Worm (Caenorhabditis elegans): ENCODE data around the gene srx-96.

ce11 chrV:13724781-13725180, 13.6 kb downstream of the srx-96 start, which contains the start of gene F35E12.2:
- no peak for TF ChIP-seq let-607 (tag; optimal IDR thresholded peaks at IDR 0.05)
- no peak for TF ChIP-seq unc-62 (GFP tag; optimal IDR thresholded peaks at IDR 0.05)
- no peak for TF ChIP-seq atf-7 (tag; optimal IDR thresholded peaks at IDR 0.05)
- no peak for TF ChIP-seq lin-35 (GFP tag; optimal IDR thresholded peaks at IDR 0.05)
- TF ChIP-seq nfya-1 (tag; optimal IDR thresholded peaks at IDR 0.05; ENCODE audit: borderline replicate concordance, insufficient read depth) = no peak
- no peak for TF ChIP-seq mcd-1 (GFP tag; IDR thresholded peaks at IDR 0.05)
- no peak for TF ChIP-seq cebp-1 (GFP tag; IDR thresholded peaks at IDR 0.05)
- TF ChIP-seq cebp-1 (tag; optimal IDR thresholded peaks at IDR 0.05) = no peak
